Worm (Caenorhabditis elegans) whole organism, mixed stage, embryonic: ENCODE results near the gene srj-7.

Source experiments
- M03D4.4 ChIP-seq: sonication (generic microtip); optimal IDR thresholded peaks from 2 replicates; lab custom pipeline; 2017; ENCODE audit warnings: mild to moderate bottlenecking, missing genetic modification characterization, missing compliant biosample characterization
- bed-3 ChIP-seq: fragments of 200-800 bp; sonication (Bioruptor generic); optimal IDR thresholded peaks from 3 replicates; lab custom pipeline; 2018; ENCODE audit warnings: mild to moderate bottlenecking, missing genetic modification characterization, moderate library complexity, missing compliant biosample characterization
- blmp-1 ChIP-seq: fragments of 150-350 bp; optimal IDR thresholded peaks from 2 replicates; lab custom pipeline; 2014; ENCODE audit warnings: missing biosample characterization, missing genetic modification characterization
- ceh-39 ChIP-seq: fragments of 150-350 bp; optimal IDR thresholded peaks from 2 replicates; lab custom pipeline; 2014; ENCODE audit warnings: missing biosample characterization, missing genetic modification characterization
- ceh-43 ChIP-seq: fragments of 200-800 bp; sonication (Bioruptor generic); optimal IDR thresholded peaks from 2 replicates; lab custom pipeline; 2018; ENCODE audit warnings: mild to moderate bottlenecking, missing genetic modification characterization, moderate library complexity, missing compliant biosample characterization
- ceh-83 ChIP-seq: fragments of 200-800 bp; sonication (Bioruptor generic); optimal IDR thresholded peaks from 2 replicates; lab custom pipeline; 2018; ENCODE audit warnings: mild to moderate bottlenecking, missing genetic modification characterization, missing compliant biosample characterization
- cnd-1 ChIP-seq: fragments of 200-800 bp; sonication (Bioruptor generic); optimal IDR thresholded peaks from 2 replicates; lab custom pipeline; 2018; ENCODE audit warnings: mild to moderate bottlenecking, missing genetic modification characterization, missing compliant biosample characterization
- drap-1 ChIP-seq: fragments of 200-800 bp; sonication (Bioruptor generic); optimal IDR thresholded peaks from 3 replicates; lab custom pipeline; 2018; ENCODE audit warnings: mild to moderate bottlenecking, missing genetic modification characterization, missing compliant biosample characterization
- elt-1 ChIP-seq: sonication (generic microtip); optimal IDR thresholded peaks from 2 replicates; lab custom pipeline; 2017; ENCODE audit warnings: missing genetic modification characterization, mild to moderate bottlenecking, missing compliant biosample characterization, antibody characterized with exemption, moderate library complexity, borderline replicate concordance; ENCODE audit not compliant: insufficient read depth
- elt-3 ChIP-seq: fragments of 150-350 bp; optimal IDR thresholded peaks from 2 replicates; lab custom pipeline; 2014; ENCODE audit warnings: missing biosample characterization, missing genetic modification characterization
- flh-1 ChIP-seq: fragments of 200-800 bp; sonication (Bioruptor generic); optimal IDR thresholded peaks from 2 replicates; lab custom pipeline; 2018; ENCODE audit warnings: mild to moderate bottlenecking, missing genetic modification characterization, moderate library complexity, missing compliant biosample characterization
- ham-2 ChIP-seq: fragments of 200-800 bp; sonication (Bioruptor generic); optimal IDR thresholded peaks from 2 replicates; lab custom pipeline; 2018; ENCODE audit warnings: mild to moderate bottlenecking, missing genetic modification characterization, missing compliant biosample characterization
- hlh-1 ChIP-seq: fragments of 150-350 bp; optimal IDR thresholded peaks from 2 replicates; lab custom pipeline; 2014; ENCODE audit warnings: missing biosample characterization, missing genetic modification reagents, missing genetic modification characterization
- lin-13 ChIP-seq: fragments of 150-350 bp; optimal IDR thresholded peaks from 2 replicates; lab custom pipeline; 2014; ENCODE audit warnings: missing biosample characterization, missing genetic modification characterization
- lin-32 ChIP-seq: fragments of 200-800 bp; sonication (Bioruptor generic); optimal IDR thresholded peaks from 2 replicates; lab custom pipeline; 2018; ENCODE audit warnings: mild to moderate bottlenecking, missing genetic modification characterization, missing compliant biosample characterization
- lsy-2 ChIP-seq: fragments of 150-350 bp; optimal IDR thresholded peaks from 2 replicates; lab custom pipeline; 2014; ENCODE audit warnings: missing biosample characterization, missing genetic modification characterization
- mab-5 ChIP-seq: fragments of 150-350 bp; optimal IDR thresholded peaks from 2 replicates; lab custom pipeline; 2014; ENCODE audit warnings: missing biosample characterization, missing genetic modification characterization
- mep-1 ChIP-seq: fragments of 150-350 bp; optimal IDR thresholded peaks from 2 replicates; lab custom pipeline; 2017; ENCODE audit warnings: missing biosample characterization, missing genetic modification reagents, missing genetic modification characterization, inconsistent platforms
- mls-2 ChIP-seq: sonication (generic microtip); optimal IDR thresholded peaks from 2 replicates; lab custom pipeline; 2016; ENCODE audit warnings: mild to moderate bottlenecking, missing genetic modification characterization, moderate library complexity, missing compliant biosample characterization
- nhr-12 ChIP-seq: fragments of 150-350 bp; optimal IDR thresholded peaks from 2 replicates; lab custom pipeline; 2014; ENCODE audit warnings: missing biosample characterization, missing genetic modification characterization
- nhr-2 ChIP-seq: fragments of 150-350 bp; optimal IDR thresholded peaks from 2 replicates; lab custom pipeline; 2014; ENCODE audit warnings: missing biosample characterization, missing genetic modification characterization
- nhr-237 ChIP-seq: fragments of 150-350 bp; optimal IDR thresholded peaks from 2 replicates; lab custom pipeline; 2014; ENCODE audit warnings: missing biosample characterization, missing genetic modification characterization
- nhr-28 ChIP-seq: fragments of 150-350 bp; optimal IDR thresholded peaks from 2 replicates; lab custom pipeline; 2014; ENCODE audit warnings: missing biosample characterization, missing genetic modification characterization
- nhr-76 ChIP-seq: sonication (generic microtip); optimal IDR thresholded peaks from 2 replicates; lab custom pipeline; 2017; ENCODE audit warnings: missing biosample characterization, missing genetic modification characterization
- pha-4 ChIP-seq: fragments of 150-350 bp; optimal IDR thresholded peaks from 2 replicates; lab custom pipeline; 2018; ENCODE audit warnings: missing biosample characterization, missing genetic modification reagents, missing genetic modification characterization
- sem-2 ChIP-seq: fragments of 200-800 bp; sonication (Bioruptor generic); optimal IDR thresholded peaks from 2 replicates; lab custom pipeline; 2018; ENCODE audit warnings: mild to moderate bottlenecking, missing genetic modification characterization, missing compliant biosample characterization
- snpc-4 ChIP-seq: fragments of 150-350 bp; optimal IDR thresholded peaks from 2 replicates; lab custom pipeline; 2014; ENCODE audit warnings: missing biosample characterization, missing genetic modification characterization
- sptf-1 ChIP-seq: sonication (generic microtip); optimal IDR thresholded peaks from 2 replicates; lab custom pipeline; 2017; ENCODE audit warnings: mild to moderate bottlenecking, missing genetic modification characterization, moderate library complexity, missing compliant biosample characterization
- tbx-8 ChIP-seq: fragments of 200-800 bp; sonication (Bioruptor generic); optimal IDR thresholded peaks from 2 replicates; lab custom pipeline; 2018; ENCODE audit warnings: mild to moderate bottlenecking, missing genetic modification characterization, moderate library complexity, missing compliant biosample characterization
- unc-120 ChIP-seq: sonication (generic microtip); optimal IDR thresholded peaks from 2 replicates; lab custom pipeline; 2017; ENCODE audit warnings: missing genetic modification characterization, missing compliant biosample characterization; ENCODE audit not compliant: poor library complexity, severe bottlenecking
- unc-39 ChIP-seq: fragments of 150-350 bp; optimal IDR thresholded peaks from 2 replicates; lab custom pipeline; 2014; ENCODE audit warnings: missing biosample characterization, missing genetic modification characterization

srj-7 gene

DNA sequence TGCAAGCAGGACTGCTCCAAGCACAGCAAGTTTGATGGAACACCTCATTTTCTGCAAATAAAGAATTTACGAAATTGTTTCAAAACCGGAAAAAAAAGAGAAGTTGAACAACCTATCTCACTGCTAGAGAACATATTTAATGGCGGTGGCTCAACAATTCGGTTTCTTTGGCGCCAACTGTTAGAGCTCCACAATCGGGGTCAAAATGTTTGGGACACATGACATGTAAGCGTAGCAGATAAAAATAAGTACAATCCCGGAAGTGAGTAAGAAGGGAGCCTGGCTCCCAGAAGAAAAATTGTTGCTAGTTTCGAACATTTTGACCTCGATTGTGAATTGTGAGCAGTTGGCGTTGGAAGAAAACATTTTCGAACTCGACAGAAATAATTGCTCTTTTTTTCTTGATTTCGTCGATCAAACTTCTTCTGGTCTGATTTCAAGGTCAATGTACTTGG is 14.4 kb downstream of the srj-7 start, which contains the start of gene T28A11.16:
Gene T28A11.16, minus strand, starts transcription at position 51 of the 455 bp plus-strand sequence.
- TF ChIP-seq ceh-83 (GFP tag; lab: Kevin White, UChicago) (no peak), cnd-1 (tag; lab: Kevin White, UChicago) (no peak), nhr-2 (no peak), M03D4.4 (tag; lab: Kevin White, UChicago) (no peak), elt-1 (no peak), nhr-28 (tag; lab: Kevin White, UChicago) (no peak), ham-2 (GFP tag; lab: Kevin White, UChicago) (no peak), flh-1 (GFP tag; lab: Kevin White, UChicago) (no peak), ceh-39 (tag; lab: Kevin White, UChicago) (no peak), nhr-237 (tag; lab: Kevin White, UChicago) (no peak)

DNA sequence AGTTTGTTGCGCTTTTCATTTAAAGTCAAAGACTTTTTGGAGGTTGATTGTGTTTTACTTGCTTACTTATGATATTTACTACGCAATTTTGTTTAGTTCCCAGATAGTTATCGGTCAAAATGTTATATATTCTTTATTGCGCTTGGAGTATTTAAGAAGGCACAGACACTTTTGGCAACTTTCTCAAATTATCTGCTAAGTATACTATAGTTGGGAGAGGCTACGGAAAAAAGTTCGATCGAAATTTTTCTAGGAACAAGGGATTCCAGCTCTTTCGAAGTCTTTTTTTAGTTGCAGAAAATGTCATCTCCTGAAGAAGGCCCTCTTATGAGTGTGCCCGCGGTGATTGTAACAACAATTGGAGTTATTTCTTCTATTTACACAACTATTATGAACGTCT is 15.3 kb downstream of the srj-7 start, which contains the start of gene srbc-5:
Gene srbc-5, plus strand, starts transcription at position 301 of the 400 bp plus-strand sequence.
- TF ChIP-seq ham-2 (GFP tag; lab: Kevin White, UChicago) (no peak), ceh-43 (GFP tag; lab: Kevin White, UChicago) (no peak), lin-13 (tag; lab: Kevin White, UChicago) (no peak)

DNA sequence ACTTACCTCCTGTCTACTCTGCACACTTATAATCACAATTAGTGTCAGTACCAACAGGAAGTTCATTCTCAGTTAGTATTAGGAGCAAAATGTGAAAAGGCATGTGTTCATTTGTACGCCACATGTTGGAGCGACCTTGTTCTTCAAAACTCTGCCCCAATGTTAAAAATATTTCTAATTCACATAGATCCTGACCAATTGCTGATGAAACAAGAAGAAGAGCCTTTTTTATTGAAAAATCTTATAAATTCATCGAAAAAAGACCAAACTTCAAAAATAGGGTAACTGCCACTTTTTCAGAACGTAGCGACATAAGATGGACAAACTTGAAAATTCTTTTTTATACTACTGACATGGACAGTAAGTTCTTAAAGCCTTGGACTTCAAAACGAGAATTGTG is 21.4 kb downstream of the srj-7 start, which contains the start of gene T28A11.17:
Gene T28A11.17, minus strand, starts transcription at position 101 of the 400 bp plus-strand sequence.
- no peak for TF ChIP-seq nhr-28 (tag; lab: Kevin White, UChicago)
- no peak for TF ChIP-seq lin-32 (GFP tag; lab: Kevin White, UChicago)
- no peak for TF ChIP-seq sem-2
- no peak for TF ChIP-seq cnd-1 (tag; lab: Kevin White, UChicago)
- no peak for TF ChIP-seq nhr-2
- TF ChIP-seq sptf-1 (tag; lab: Kevin White, UChicago), result no peak
- TF ChIP-seq mab-5 (tag; lab: Kevin White, UChicago), result no peak
- no peak for TF ChIP-seq bed-3
- no peak for TF ChIP-seq ceh-83 (GFP tag; lab: Kevin White, UChicago)
- TF ChIP-seq blmp-1 (tag; lab: Kevin White, UChicago), result no peak
- no peak for TF ChIP-seq nhr-76
- no peak for TF ChIP-seq drap-1 (GFP tag; lab: Kevin White, UChicago)
- TF ChIP-seq snpc-4 (tag; lab: Kevin White, UChicago), result no peak
- TF ChIP-seq mep-1 (tag; lab: Kevin White, UChicago), result no peak
- no peak for TF ChIP-seq mls-2 (tag; lab: Kevin White, UChicago)
- no peak for TF ChIP-seq unc-39
- no peak for TF ChIP-seq elt-3 (tag; lab: Kevin White, UChicago)
- no peak for TF ChIP-seq lsy-2 (tag; lab: Kevin White, UChicago)
- TF ChIP-seq, all 35 proteins: peak for 0

ce11 chrV:3267950-3268349 is 23.1 kb downstream of the srj-7 start, which contains the start of gene T28A11.18:
T28A11.18 (minus strand) TSS chrV:3268050.
- TF ChIP-seq nhr-2, result no peak
- TF ChIP-seq nhr-12 (tag; lab: Kevin White, UChicago), result no peak
- TF ChIP-seq nhr-76, result no peak
- TF ChIP-seq lin-13 (tag; lab: Kevin White, UChicago), result no peak
- TF ChIP-seq mls-2 (tag; lab: Kevin White, UChicago), result no peak
- TF ChIP-seq hlh-1 (tag; lab: Kevin White, UChicago), result no peak
- no peak for TF ChIP-seq unc-120 (tag; lab: Kevin White, UChicago)
- no peak for TF ChIP-seq tbx-8 (GFP tag; lab: Kevin White, UChicago)
- TF ChIP-seq nhr-28 (tag; lab: Kevin White, UChicago), result no peak

ce11 chrV:3269407-3269806 is 24.6 kb downstream of the srj-7 start, which contains the start of gene T28A11.19:
T28A11.19 (minus strand) TSS chrV:3269514.
- no peak for TF ChIP-seq blmp-1 (tag; lab: Kevin White, UChicago)
- TF ChIP-seq pha-4 (tag; lab: Kevin White, UChicago), result no peak
- no peak for TF ChIP-seq elt-1
- no peak for TF ChIP-seq ceh-43 (GFP tag; lab: Kevin White, UChicago)
- no peak for TF ChIP-seq nhr-12 (tag; lab: Kevin White, UChicago)
- no peak for TF ChIP-seq drap-1 (GFP tag; lab: Kevin White, UChicago)
- no peak for TF ChIP-seq cnd-1 (tag; lab: Kevin White, UChicago)
- no peak for TF ChIP-seq lin-13 (tag; lab: Kevin White, UChicago)
- TF ChIP-seq sem-2, result no peak
- TF ChIP-seq hlh-1 (tag; lab: Kevin White, UChicago), result no peak
- no peak for TF ChIP-seq ceh-39 (tag; lab: Kevin White, UChicago)
